Worm (Caenorhabditis elegans) whole organism, midembryonic: ENCODE data around the gene dhhc-1.

Experiments
- cog-1 ChIP-seq: sonication (generic microtip); optimal IDR thresholded peaks from 2 replicates; lab custom pipeline; 2016; ENCODE audit warnings: missing genetic modification characterization, missing compliant biosample characterization
- med-1 ChIP-seq: sonication (generic microtip); optimal IDR thresholded peaks from 2 replicates; lab custom pipeline; 2017; ENCODE audit warnings: missing genetic modification characterization, mild to moderate bottlenecking, missing compliant biosample characterization, antibody characterized with exemption, missing genetic modification reagents; ENCODE audit not compliant: insufficient read depth
- ref-1 ChIP-seq: fragments of 200-800 bp; sonication (Bioruptor generic); conservative IDR thresholded peaks from 2 replicates; pipeline ENCODE4 v1.3.6; 2022; ENCODE audit warnings: missing genetic modification reagents, missing genetic modification characterization, missing compliant biosample characterization
- ztf-29 ChIP-seq: fragments of 200-800 bp; sonication (Bioruptor generic); IDR thresholded peaks from 2 replicates; pipeline ENCODE4 v1.3.6; 2022; ENCODE audit warnings: missing genetic modification reagents, missing genetic modification characterization, missing compliant biosample characterization

ce11 chrX:15120545-15120944 lies 20.3 kb upstream of the dhhc-1 start:
- no peak for TF ChIP-seq ref-1 (GFP tag; lab: Robert Waterston, UW)
- TF ChIP-seq med-1 = no peak
- TF ChIP-seq ztf-29 (GFP tag; lab: Robert Waterston, UW) = no peak
- no peak for TF ChIP-seq cog-1 (tag; lab: Kevin White, UChicago)
